Fruit fly (Drosophila melanogaster): Measurements from ENCODE around the gene sro.
A peak's percentile ranks its signal among the peaks of the same experiment; 100 is the strongest.

sro gene

dm6 chr3R:29775755-29776686, 18.4 kb upstream of the sro start:
- TF ChIP-seq CG33017 (tag; optimal IDR thresholded peaks at IDR 0.05) (no peak), tj (GFP tag; optimal IDR thresholded peaks at IDR 0.05) (peak; percentile 62), CG5204 (GFP tag; optimal IDR thresholded peaks at IDR 0.05) (no peak), toe (GFP tag; optimal IDR thresholded peaks at IDR 0.05) (no peak), CG12768 (GFP tag; optimal IDR thresholded peaks at IDR 0.05) (no peak), Crg-1 (GFP tag; optimal IDR thresholded peaks at IDR 0.05) (no peak), Clk (GFP tag; optimal IDR thresholded peaks at IDR 0.05) (peak; percentile 3), kay (GFP tag; ENCODE audit: borderline replicate concordance) (no peak), Hr96 (GFP tag; optimal IDR thresholded peaks at IDR 0.05) (no peak), Mnt (GFP tag; optimal IDR thresholded peaks at IDR 0.05) (peak; percentile 1), ovo (GFP tag; optimal IDR thresholded peaks at IDR 0.05) (no peak)

DNA sequence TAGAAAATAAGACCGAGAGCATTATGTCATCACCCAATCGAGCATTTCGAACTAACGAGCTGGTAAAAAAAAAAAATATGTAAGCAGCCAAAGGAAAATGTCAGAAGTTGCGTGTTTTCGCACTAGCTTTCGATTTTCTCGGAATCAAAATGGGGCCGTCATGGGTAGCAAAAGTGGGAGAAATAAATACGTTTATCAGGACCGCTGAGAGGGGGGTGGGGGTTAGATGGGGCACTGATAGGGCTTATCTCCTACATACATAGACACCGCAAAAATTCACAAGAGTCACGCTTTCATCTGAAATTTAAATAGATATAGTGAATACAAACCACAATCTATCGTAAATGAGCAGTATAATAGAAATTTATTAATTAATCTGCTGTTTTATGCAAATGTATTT, 17.2 kb upstream of the sro start:
- no peak for TF ChIP-seq cnc (optimal IDR thresholded peaks at IDR 0.05)
- peak; percentile 31 for TF ChIP-seq cic (GFP tag; optimal IDR thresholded peaks at IDR 0.05)

- TF ChIP-seq CG11617 (GFP tag; optimal IDR thresholded peaks at IDR 0.05): no peak
- TF ChIP-seq Mnt (GFP tag; optimal IDR thresholded peaks at IDR 0.05): no peak
- TF ChIP-seq toe (GFP tag; optimal IDR thresholded peaks at IDR 0.05): no peak
- no peak for TF ChIP-seq pad (GFP tag; optimal IDR thresholded peaks at IDR 0.05)
- TF ChIP-seq Hr96 (GFP tag; optimal IDR thresholded peaks at IDR 0.05): no peak
- no peak for TF ChIP-seq Clk (GFP tag; optimal IDR thresholded peaks at IDR 0.05)
- no peak for TF ChIP-seq ovo (GFP tag; optimal IDR thresholded peaks at IDR 0.05)
- TF ChIP-seq cic (GFP tag; optimal IDR thresholded peaks at IDR 0.05): peak; percentile 99
- no peak for TF ChIP-seq CG7045 (GFP tag; optimal IDR thresholded peaks at IDR 0.05)
Measured at dm6 chr3R:29778139-29778984, 16.0 kb upstream of the sro start.

DNA sequence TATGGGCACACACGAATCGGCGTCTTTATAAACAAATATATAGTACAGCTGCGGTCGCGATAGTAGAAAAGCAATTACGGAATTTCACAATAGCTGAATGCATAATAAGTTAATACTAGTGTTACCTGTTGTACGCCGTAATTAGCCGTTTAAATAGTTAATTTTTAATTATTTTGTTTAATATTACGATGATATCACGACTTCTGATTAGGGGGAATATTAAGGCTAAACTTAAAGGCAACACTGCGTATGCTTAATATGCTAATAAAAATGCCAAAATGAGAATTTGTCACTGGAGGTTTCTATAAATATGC, 15.5 kb upstream of the sro start:
- TF ChIP-seq CG7045 (GFP tag; optimal IDR thresholded peaks at IDR 0.05) (no peak), cic (GFP tag; optimal IDR thresholded peaks at IDR 0.05) (peak; percentile 72)

dm6 chr3R:29780402-29781029, 13.9 kb upstream of the sro start, which contains the start of gene fig:
fig (minus strand) TSS chr3R:29780452.
- no peak for TF ChIP-seq Crg-1 (GFP tag; optimal IDR thresholded peaks at IDR 0.05)
- TF ChIP-seq CG11617 (GFP tag; optimal IDR thresholded peaks at IDR 0.05): no peak
- no peak for TF ChIP-seq CG7101 (tag; optimal IDR thresholded peaks at IDR 0.05)
- no peak for TF ChIP-seq CG33017 (tag; optimal IDR thresholded peaks at IDR 0.05)
- no peak for TF ChIP-seq Clk (GFP tag; optimal IDR thresholded peaks at IDR 0.05)
- no peak for TF ChIP-seq CG5204 (GFP tag; optimal IDR thresholded peaks at IDR 0.05)
- no peak for TF ChIP-seq CG14711 (tag; optimal IDR thresholded peaks at IDR 0.05)
- TF ChIP-seq cic (GFP tag; optimal IDR thresholded peaks at IDR 0.05): peak; percentile 67
- TF ChIP-seq CG12768 (GFP tag; optimal IDR thresholded peaks at IDR 0.05): peak; percentile 28
- no peak for TF ChIP-seq kay (GFP tag; ENCODE audit: borderline replicate concordance)
- TF ChIP-seq tj (GFP tag; optimal IDR thresholded peaks at IDR 0.05): no peak
- TF ChIP-seq Mnt (GFP tag; optimal IDR thresholded peaks at IDR 0.05): no peak
- no peak for TF ChIP-seq cnc (optimal IDR thresholded peaks at IDR 0.05)

dm6 chr3R:29781874-29782273, 12.5 kb upstream of the sro start:
- TF ChIP-seq Crg-1 (GFP tag; optimal IDR thresholded peaks at IDR 0.05) (no peak), cic (GFP tag; optimal IDR thresholded peaks at IDR 0.05) (peak; percentile 45), toe (GFP tag; optimal IDR thresholded peaks at IDR 0.05) (no peak), Clk (GFP tag; optimal IDR thresholded peaks at IDR 0.05) (no peak)

DNA sequence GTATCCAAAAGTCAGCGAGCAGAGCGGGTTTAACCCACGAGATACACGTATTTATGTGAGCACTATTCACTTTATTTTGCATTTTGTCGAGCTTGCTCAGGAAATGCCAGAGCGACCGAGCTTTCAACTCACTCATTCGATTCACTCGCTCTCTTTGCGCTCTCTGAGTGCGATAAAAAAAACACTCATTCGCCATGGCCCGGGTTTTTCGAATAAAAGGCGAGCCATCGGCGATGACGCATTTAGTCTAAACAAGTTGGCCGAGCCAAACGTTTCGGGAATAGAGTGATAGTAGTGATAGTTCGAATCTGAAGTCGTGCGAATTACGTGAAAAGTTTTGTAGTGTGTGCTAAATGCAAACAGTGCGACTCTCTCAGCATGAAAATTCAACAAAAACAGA, 12.0 kb upstream of the sro start:
- TF ChIP-seq CG7101 (tag; optimal IDR thresholded peaks at IDR 0.05) (peak; percentile 58), toe (GFP tag; optimal IDR thresholded peaks at IDR 0.05) (peak; percentile 39), tj (GFP tag; optimal IDR thresholded peaks at IDR 0.05) (peak; percentile 83), pad (GFP tag; optimal IDR thresholded peaks at IDR 0.05) (peak; percentile 10), CG11617 (GFP tag; optimal IDR thresholded peaks at IDR 0.05) (peak; percentile 42), Hr96 (GFP tag; optimal IDR thresholded peaks at IDR 0.05) (no peak), cnc (optimal IDR thresholded peaks at IDR 0.05) (no peak), CG7045 (GFP tag; optimal IDR thresholded peaks at IDR 0.05) (no peak), CG12768 (GFP tag; optimal IDR thresholded peaks at IDR 0.05) (peak; percentile 57), cic (GFP tag; optimal IDR thresholded peaks at IDR 0.05) (peak; percentile 86), CG33017 (tag; optimal IDR thresholded peaks at IDR 0.05) (peak; percentile 57), bab1 (GFP tag; optimal IDR thresholded peaks at IDR 0.05) (peak; percentile 67), ovo (GFP tag; optimal IDR thresholded peaks at IDR 0.05) (no peak), kay (GFP tag; ENCODE audit: borderline replicate concordance) (no peak), Clk (GFP tag; optimal IDR thresholded peaks at IDR 0.05) (no peak), Mnt (GFP tag; optimal IDR thresholded peaks at IDR 0.05) (peak; percentile 82), CG5204 (GFP tag; optimal IDR thresholded peaks at IDR 0.05) (no peak), CG14711 (tag; optimal IDR thresholded peaks at IDR 0.05) (peak; percentile 31), CG1620 (GFP tag; optimal IDR thresholded peaks at IDR 0.05) (no peak), Crg-1 (GFP tag; optimal IDR thresholded peaks at IDR 0.05) (peak; percentile 3)

Measured in whole organism, adult.